Worm (Caenorhabditis elegans) whole organism, L2 larva: ENCODE measurements around the gene T12E12.6.

Experiments
- C34F6.9 ChIP-seq: fragments of 150-350 bp; optimal IDR thresholded peaks from 2 replicates; lab custom pipeline; 2014; ENCODE audit warnings: missing biosample characterization, missing genetic modification characterization
- R02D3.7 ChIP-seq: fragments of 150-350 bp; optimal IDR thresholded peaks from 2 replicates; lab custom pipeline; 2014; ENCODE audit warnings: missing biosample characterization, missing genetic modification characterization
- ZK546.5 ChIP-seq: sonication (generic microtip); optimal IDR thresholded peaks from 2 replicates; lab custom pipeline; 2017; ENCODE audit warnings: missing biosample characterization, missing genetic modification characterization
- aly-2 ChIP-seq: fragments of 150-350 bp; optimal IDR thresholded peaks from 2 replicates; lab custom pipeline; 2014; ENCODE audit warnings: missing biosample characterization, missing genetic modification characterization
- ceh-82 ChIP-seq: fragments of 150-350 bp; optimal IDR thresholded peaks from 2 replicates; lab custom pipeline; 2014; ENCODE audit warnings: missing biosample characterization, missing genetic modification characterization
- crh-2 ChIP-seq: sonication (generic microtip); optimal IDR thresholded peaks from 2 replicates; lab custom pipeline; 2017; ENCODE audit warnings: missing biosample characterization, missing genetic modification characterization
- elt-1 ChIP-seq: fragments of 150-350 bp; optimal IDR thresholded peaks from 2 replicates; lab custom pipeline; 2014; ENCODE audit warnings: missing biosample characterization, missing genetic modification characterization
- mdl-1 ChIP-seq, 2 experiments: fragments of 150-350 bp in 1 of 2; sonication (generic microtip) in 1 of 2; optimal IDR thresholded peaks; 2 replicates each; lab custom pipeline; 2017; ENCODE audit warnings: missing biosample characterization in 2 of 2, missing genetic modification characterization in 2 of 2
- nhr-12 ChIP-seq: fragments of 150-350 bp; optimal IDR thresholded peaks from 2 replicates; lab custom pipeline; 2014; ENCODE audit warnings: missing biosample characterization, missing genetic modification characterization
- nhr-6 ChIP-seq: fragments of 150-350 bp; optimal IDR thresholded peaks from 2 replicates; lab custom pipeline; 2014; ENCODE audit warnings: missing biosample characterization, missing genetic modification characterization
- skn-1 ChIP-seq: sonication (generic microtip); optimal IDR thresholded peaks from 2 replicates; lab custom pipeline; 2017; ENCODE audit warnings: missing biosample characterization, missing genetic modification characterization
- unc-55 ChIP-seq: fragments of 150-350 bp; sonication (generic microtip); optimal IDR thresholded peaks from 3 replicates; lab custom pipeline; 2014; ENCODE audit warnings: missing biosample characterization, missing genetic modification reagents, missing genetic modification characterization
- unc-62 ChIP-seq: fragments of 150-350 bp; optimal IDR thresholded peaks from 2 replicates; lab custom pipeline; 2014; ENCODE audit warnings: missing biosample characterization, missing genetic modification reagents, missing genetic modification characterization
- zag-1 ChIP-seq: fragments of 150-350 bp; optimal IDR thresholded peaks from 2 replicates; lab custom pipeline; 2014; ENCODE audit warnings: missing biosample characterization, missing genetic modification characterization

DNA sequence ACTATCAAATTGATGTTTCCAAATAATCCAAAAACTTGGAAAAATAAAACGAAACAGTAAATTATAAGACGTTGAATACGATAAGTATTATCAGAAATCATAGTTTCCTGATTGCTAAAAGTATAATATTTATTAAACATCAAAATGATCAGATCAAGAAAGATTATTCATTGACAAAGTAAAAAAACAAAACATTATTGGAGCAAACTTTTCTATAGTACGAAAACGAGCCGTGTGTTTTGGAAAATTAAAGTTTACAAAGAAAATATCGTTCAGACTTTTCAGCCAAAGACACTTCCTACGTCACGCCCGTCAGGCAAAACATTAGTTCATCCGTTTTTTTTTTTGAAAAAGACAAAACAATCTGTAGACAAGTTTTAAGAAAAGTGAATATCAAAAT is 49.8 kb upstream of the T12E12.6 start, which contains the start of gene srsx-15:
- no peak for TF ChIP-seq nhr-6 (tag; lab: Kevin White, UChicago)
- TF ChIP-seq crh-2 = no peak
- TF ChIP-seq C34F6.9 (tag; lab: Kevin White, UChicago) = no peak
- no peak for TF ChIP-seq R02D3.7 (tag; lab: Kevin White, UChicago)
- TF ChIP-seq unc-55 (GFP tag; lab: Kevin White, UChicago) = no peak
- no peak for TF ChIP-seq elt-1
- TF ChIP-seq ceh-82 (tag; lab: Kevin White, UChicago) = no peak
- TF ChIP-seq aly-2 (tag; lab: Kevin White, UChicago) = no peak
- TF ChIP-seq zag-1 (tag; lab: Kevin White, UChicago) = no peak
- TF ChIP-seq unc-62 = no peak
- no peak for TF ChIP-seq nhr-12 (tag; lab: Kevin White, UChicago)
- TF ChIP-seq skn-1 = no peak
- TF ChIP-seq mdl-1 (tag; optimal IDR thresholded peaks at IDR 0.05; lab: Kevin White, UChicago) = no peak
- no peak for TF ChIP-seq ZK546.5 (tag; lab: Kevin White, UChicago)
